Fruit fly (Drosophila melanogaster) whole organism, wandering third instar larva: ENCODE results near the gene RhoGAP5A.

Experiments
- Abd-B ChIP-seq: fragments of >200 bp; optimal IDR thresholded peaks from 2 replicates; lab custom pipeline; 2017; ENCODE audit warnings: missing biosample characterization, missing genetic modification characterization
- CG32264 ChIP-seq: fragments of 200-800 bp; sonication (Bioruptor generic); optimal IDR thresholded peaks from 2 replicates; lab custom pipeline; 2016; ENCODE audit warnings: missing biosample characterization, missing genetic modification characterization
- Hr78 ChIP-seq: fragments of >200 bp; optimal IDR thresholded peaks from 2 replicates; lab custom pipeline; 2017; ENCODE audit warnings: missing biosample characterization, missing genetic modification characterization
- dl ChIP-seq, 2 experiments: fragments of 175-275, 200-275 bp in 1 of 2; fragments of 200-275 bp in 1 of 2; sonication (Bioruptor generic); optimal IDR thresholded peaks; lab custom pipeline; 2018; ENCODE audit warnings: mild to moderate bottlenecking in 2 of 2, missing biosample characterization in 2 of 2, missing genetic modification characterization in 2 of 2, moderate library complexity in 2 of 2; ENCODE audit not compliant: partially characterized antibody in 2 of 2, insufficient read depth in 1 of 2
- h ChIP-seq: fragments of 200-800 bp; sonication (Bioruptor generic); optimal IDR thresholded peaks from 3 replicates; lab custom pipeline; 2016; ENCODE audit warnings: missing biosample characterization, mild to moderate bottlenecking, missing genetic modification characterization
- psq ChIP-seq: fragments of 200-800 bp; sonication (Bioruptor generic); optimal IDR thresholded peaks from 3 replicates; lab custom pipeline; 2017; ENCODE audit warnings: missing biosample characterization, mild to moderate bottlenecking, missing genetic modification characterization, moderate library complexity

DNA sequence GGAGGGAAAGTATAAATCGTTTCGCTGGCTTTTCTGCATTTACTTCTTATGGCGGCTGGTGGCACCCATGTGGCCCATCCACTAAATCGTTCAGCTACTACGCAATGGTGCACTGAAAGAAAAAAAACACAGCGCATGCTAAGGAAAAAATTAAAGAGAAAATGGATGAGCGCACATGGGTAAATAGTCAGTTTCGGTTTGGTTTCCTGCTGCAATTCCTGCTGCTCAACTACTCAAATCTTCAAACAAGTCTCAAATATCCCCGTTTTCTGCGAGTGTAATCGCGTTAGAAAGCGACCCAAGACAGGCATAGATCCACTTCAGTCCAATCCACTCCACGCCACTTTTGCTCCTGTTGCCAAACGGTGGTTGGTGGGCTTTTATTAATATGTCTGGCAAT, 15.6 kb downstream of the RhoGAP5A start:
- TF ChIP-seq Hr78 (GFP tag; lab: Kevin White, UChicago) (no peak), dl (GFP tag; optimal IDR thresholded peaks at IDR 0.05; lab: Kevin White, UChicago; ENCODE audit: insufficient read depth in 1 of 2, partially characterized antibody in 2 of 2) (no peak), CG32264 (no peak), psq (GFP tag; lab: Kevin White, UChicago) (no peak), Abd-B (no peak), h (GFP tag; lab: Kevin White, UChicago) (no peak)
